Worm (Caenorhabditis elegans): Measurements from ENCODE around the gene nipi-3.

Gene nipi-3

ce11 chrX:15606585-15607276 is 1.0 kb upstream of the nipi-3 start, which contains the start of gene rab-14:
Gene rab-14 (minus strand): TSS chrX:15606635.
- TF ChIP-seq ceh-39 (tag; optimal IDR thresholded peaks at IDR 0.05) (peak; percentile 98), lin-13 (tag; optimal IDR thresholded peaks at IDR 0.05) (peak; percentile 67), nhr-2 (tag; optimal IDR thresholded peaks at IDR 0.05) (no peak), ceh-43 (GFP tag; optimal IDR thresholded peaks at IDR 0.05) (no peak), hlh-1 (tag; optimal IDR thresholded peaks at IDR 0.05) (peak; percentile 44), nhr-28 (tag; optimal IDR thresholded peaks at IDR 0.05) (no peak), sptf-1 (tag; optimal IDR thresholded peaks at IDR 0.05) (no peak), ztf-11 (tag; optimal IDR thresholded peaks at IDR 0.05) (no peak), unc-39 (tag; optimal IDR thresholded peaks at IDR 0.05) (no peak), flh-1 (GFP tag; optimal IDR thresholded peaks at IDR 0.05) (no peak), unc-62 (GFP tag; optimal IDR thresholded peaks at IDR 0.05) (no peak), pha-4 (tag; optimal IDR thresholded peaks at IDR 0.05) (peak; percentile 79), ceh-83 (GFP tag; optimal IDR thresholded peaks at IDR 0.05) (no peak), lsy-2 (tag; optimal IDR thresholded peaks at IDR 0.05) (peak; percentile 14), sem-2 (GFP tag; optimal IDR thresholded peaks at IDR 0.05) (no peak), elt-3 (tag; optimal IDR thresholded peaks at IDR 0.05) (no peak), elt-1 (tag; optimal IDR thresholded peaks at IDR 0.05; ENCODE audit: borderline replicate concordance, insufficient read depth) (no peak), bed-3 (GFP tag; optimal IDR thresholded peaks at IDR 0.05) (no peak), mab-5 (tag; optimal IDR thresholded peaks at IDR 0.05) (no peak), cnd-1 (tag; optimal IDR thresholded peaks at IDR 0.05) (peak; percentile 55), snpc-4 (tag; optimal IDR thresholded peaks at IDR 0.05) (no peak), M03D4.4 (tag; optimal IDR thresholded peaks at IDR 0.05) (peak; percentile 44), mep-1 (tag; optimal IDR thresholded peaks at IDR 0.05) (peak; percentile 70), mls-2 (tag; optimal IDR thresholded peaks at IDR 0.05) (peak; percentile 51), zip-8 (tag; optimal IDR thresholded peaks at IDR 0.05) (no peak), ces-1 (GFP tag; optimal IDR thresholded peaks at IDR 0.05) (peak; percentile 47), drap-1 (GFP tag; optimal IDR thresholded peaks at IDR 0.05) (peak; percentile 46), blmp-1 (tag; optimal IDR thresholded peaks at IDR 0.05) (peak; percentile 30), unc-120 (tag; optimal IDR thresholded peaks at IDR 0.05; ENCODE audit: poor library complexity, severe bottlenecking) (peak; percentile 69), nhr-76 (tag; optimal IDR thresholded peaks at IDR 0.05) (no peak), nhr-237 (tag; optimal IDR thresholded peaks at IDR 0.05) (no peak), lin-32 (GFP tag; optimal IDR thresholded peaks at IDR 0.05) (no peak), nhr-12 (tag; optimal IDR thresholded peaks at IDR 0.05) (no peak), ham-2 (GFP tag; optimal IDR thresholded peaks at IDR 0.05) (no peak), tbx-8 (GFP tag; optimal IDR thresholded peaks at IDR 0.05) (no peak)

- no peak for TF ChIP-seq cnd-1 (tag; optimal IDR thresholded peaks at IDR 0.05)
- no peak for TF ChIP-seq M03D4.4 (tag; optimal IDR thresholded peaks at IDR 0.05)
- no peak for TF ChIP-seq nhr-28 (tag; optimal IDR thresholded peaks at IDR 0.05)
- TF ChIP-seq nhr-12 (tag; optimal IDR thresholded peaks at IDR 0.05) = no peak
Measured at ce11 chrX:15608593-15608992, 824 bp downstream of the nipi-3 start.

DNA sequence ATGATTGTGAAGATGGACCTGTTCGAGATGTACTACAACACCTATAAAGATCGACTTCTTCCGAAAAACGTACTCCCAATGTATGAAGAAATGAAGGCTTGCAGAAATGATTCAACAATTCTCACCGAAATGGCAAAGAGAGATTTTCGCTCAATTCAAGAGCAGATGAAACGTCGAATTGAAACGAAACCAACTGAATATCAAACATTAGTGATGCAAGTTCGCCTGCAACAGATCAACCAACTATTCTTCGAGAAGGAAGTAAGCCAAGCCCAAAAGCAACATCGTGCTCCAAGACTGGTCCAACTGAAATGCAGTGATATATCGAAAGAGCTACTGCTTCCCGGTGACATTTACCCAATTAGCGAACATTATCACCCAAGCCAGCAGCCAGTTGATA is 1.9 kb downstream of the nipi-3 start:
- TF ChIP-seq nhr-237 (tag; optimal IDR thresholded peaks at IDR 0.05) = no peak
- no peak for TF ChIP-seq unc-39 (tag; optimal IDR thresholded peaks at IDR 0.05)
- no peak for TF ChIP-seq cnd-1 (tag; optimal IDR thresholded peaks at IDR 0.05)
- TF ChIP-seq M03D4.4 (tag; optimal IDR thresholded peaks at IDR 0.05) = no peak
- no peak for TF ChIP-seq unc-62 (GFP tag; optimal IDR thresholded peaks at IDR 0.05)
- no peak for TF ChIP-seq ceh-43 (GFP tag; optimal IDR thresholded peaks at IDR 0.05)
- no peak for TF ChIP-seq bed-3 (GFP tag; optimal IDR thresholded peaks at IDR 0.05)
- no peak for TF ChIP-seq mls-2 (tag; optimal IDR thresholded peaks at IDR 0.05)
- TF ChIP-seq elt-1 (tag; optimal IDR thresholded peaks at IDR 0.05; ENCODE audit: borderline replicate concordance, insufficient read depth) = no peak
- no peak for TF ChIP-seq ham-2 (GFP tag; optimal IDR thresholded peaks at IDR 0.05)
- no peak for TF ChIP-seq pha-4 (tag; optimal IDR thresholded peaks at IDR 0.05)
- no peak for TF ChIP-seq blmp-1 (tag; optimal IDR thresholded peaks at IDR 0.05)

Data from whole organism, mixed stage, embryonic.